Worm (Caenorhabditis elegans): Measurements from ENCODE around the gene Y42G9A.1.

The Y42G9A.1 gene

ce11 chrIII:6158642-6159475, 9.1 kb downstream of the Y42G9A.1 start, which contains the start of gene nfm-1:
Gene nfm-1 (plus strand): TSS chrIII:6159453.
- no peak for TF ChIP-seq nhr-237 (tag; optimal IDR thresholded peaks at IDR 0.05)
- peak; percentile 21 for TF ChIP-seq mbf-1 (tag; optimal IDR thresholded peaks at IDR 0.05)
- TF ChIP-seq skn-1 (tag; optimal IDR thresholded peaks at IDR 0.05): peak; percentile 68
- no peak for TF ChIP-seq elt-1 (tag; optimal IDR thresholded peaks at IDR 0.05)
- TF ChIP-seq unc-39 (tag; optimal IDR thresholded peaks at IDR 0.05): no peak
- peak; percentile 72 for TF ChIP-seq gmeb-1 (tag; optimal IDR thresholded peaks at IDR 0.05)
- TF ChIP-seq nhr-23 (tag; optimal IDR thresholded peaks at IDR 0.05): no peak
- TF ChIP-seq nhr-25 (tag; optimal IDR thresholded peaks at IDR 0.05): peak; percentile 36
- peak; percentile 72 for TF ChIP-seq nhr-129 (tag; optimal IDR thresholded peaks at IDR 0.05)
- TF ChIP-seq nhr-21 (tag; optimal IDR thresholded peaks at IDR 0.05): peak; percentile 60
- TF ChIP-seq blmp-1 (tag; optimal IDR thresholded peaks at IDR 0.05; ENCODE audit: insufficient read depth): peak; percentile 18
- no peak for TF ChIP-seq elt-3 (tag; optimal IDR thresholded peaks at IDR 0.05)
- TF ChIP-seq snpc-4 (tag; optimal IDR thresholded peaks at IDR 0.05): peak; percentile 15
- no peak for TF ChIP-seq alr-1 (tag; optimal IDR thresholded peaks at IDR 0.05)
- peak; percentile 52 for TF ChIP-seq F13H6.1 (tag; optimal IDR thresholded peaks at IDR 0.05)
- TF ChIP-seq ZK546.5 (tag; optimal IDR thresholded peaks at IDR 0.05): no peak
- TF ChIP-seq aly-2 (tag; optimal IDR thresholded peaks at IDR 0.05): no peak
- TF ChIP-seq ztf-4 (tag; optimal IDR thresholded peaks at IDR 0.05): peak; percentile 54
- peak; percentile 70 for TF ChIP-seq lin-11 (tag; optimal IDR thresholded peaks at IDR 0.05)
- peak; percentile 39 for TF ChIP-seq nhr-11 (tag; optimal IDR thresholded peaks at IDR 0.05)
- TF ChIP-seq nhr-12 (tag; optimal IDR thresholded peaks at IDR 0.05): no peak
- peak; percentile 57 to 68 for TF ChIP-seq lsy-2 (tag; optimal IDR thresholded peaks at IDR 0.05)
- no peak for TF ChIP-seq peb-1 (tag; optimal IDR thresholded peaks at IDR 0.05)
- TF ChIP-seq sma-9 (GFP tag; optimal IDR thresholded peaks at IDR 0.05): peak; percentile 64
- TF ChIP-seq sma-9 (tag; optimal IDR thresholded peaks at IDR 0.05): no peak
- peak; percentile 63 for TF ChIP-seq unc-55 (GFP tag; optimal IDR thresholded peaks at IDR 0.05)
- peak; percentile 56 for TF ChIP-seq sma-3 (GFP tag; optimal IDR thresholded peaks at IDR 0.05)
- TF ChIP-seq egl-27 (tag; optimal IDR thresholded peaks at IDR 0.05): peak; percentile 15
- TF ChIP-seq crh-2 (tag; optimal IDR thresholded peaks at IDR 0.05): peak; percentile 47
- TF ChIP-seq lin-13 (GFP tag; optimal IDR thresholded peaks at IDR 0.05): peak; percentile 39
- TF ChIP-seq nhr-10 (tag; optimal IDR thresholded peaks at IDR 0.05): peak; percentile 18
- TF ChIP-seq fos-1 (tag; optimal IDR thresholded peaks at IDR 0.05): peak; percentile 95
- no peak for TF ChIP-seq dmd-4 (tag; optimal IDR thresholded peaks at IDR 0.05)
- TF ChIP-seq mdl-1 (tag; optimal IDR thresholded peaks at IDR 0.05): peak in 1 of 2 experiments; percentile 13
- TF ChIP-seq C34F6.9 (tag; optimal IDR thresholded peaks at IDR 0.05): peak; percentile 41
- no peak for TF ChIP-seq sem-4 (tag; optimal IDR thresholded peaks at IDR 0.05)

ce11 chrIII:6163381-6163780, 13.6 kb downstream of the Y42G9A.1 start:
- TF ChIP-seq gmeb-1 (tag; optimal IDR thresholded peaks at IDR 0.05) (no peak), nhr-6 (tag; optimal IDR thresholded peaks at IDR 0.05) (no peak), lin-13 (GFP tag; optimal IDR thresholded peaks at IDR 0.05) (no peak), nhr-12 (tag; optimal IDR thresholded peaks at IDR 0.05) (no peak), unc-55 (GFP tag; optimal IDR thresholded peaks at IDR 0.05) (no peak), ztf-4 (tag; optimal IDR thresholded peaks at IDR 0.05) (no peak), blmp-1 (tag; optimal IDR thresholded peaks at IDR 0.05; ENCODE audit: insufficient read depth) (no peak), egl-27 (tag; optimal IDR thresholded peaks at IDR 0.05) (no peak), lin-11 (tag; optimal IDR thresholded peaks at IDR 0.05) (no peak), lin-39 (tag; optimal IDR thresholded peaks at IDR 0.05) (no peak)

DNA sequence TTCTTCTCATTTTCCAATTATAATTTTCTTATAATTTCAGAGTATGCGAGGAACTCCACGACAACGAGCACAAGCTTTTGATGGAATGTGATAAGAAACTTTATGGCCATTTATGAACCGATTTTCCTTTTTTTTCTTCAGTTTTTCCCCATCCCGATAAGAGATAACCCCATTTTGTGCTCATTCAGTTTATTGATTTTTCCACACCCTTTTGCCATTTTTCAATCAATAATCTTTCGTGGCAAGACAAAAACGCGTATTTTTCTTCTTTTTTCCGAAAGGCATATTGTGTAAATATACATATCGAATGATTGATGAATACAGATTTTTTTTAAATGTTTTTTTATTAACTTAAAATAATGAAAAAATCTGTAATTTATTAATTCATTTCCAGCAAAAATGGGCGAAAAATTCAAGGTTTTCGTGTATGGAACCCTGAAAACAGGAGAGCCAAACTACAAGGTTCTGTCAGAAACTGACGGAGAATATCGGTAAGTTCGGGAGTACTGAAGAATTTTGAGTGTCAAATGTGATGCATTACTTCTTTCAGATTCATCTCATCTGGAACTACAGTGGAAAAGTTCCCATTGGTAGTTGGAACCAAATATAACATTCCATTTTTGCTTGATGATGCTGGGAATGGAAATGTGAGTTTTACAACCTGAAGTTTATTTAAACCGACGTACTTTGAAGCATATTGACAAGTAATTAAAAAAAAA, 14.7 kb downstream of the Y42G9A.1 start, which contains the start of gene F42A10.9:
Gene F42A10.9, plus strand, starts transcription at position 321 of the 719 bp plus-strand sequence.
- TF ChIP-seq C34F6.9 (tag; optimal IDR thresholded peaks at IDR 0.05) (peak; percentile 48), ZK546.5 (tag; optimal IDR thresholded peaks at IDR 0.05) (no peak), fos-1 (tag; optimal IDR thresholded peaks at IDR 0.05) (peak; percentile 34), snpc-4 (tag; optimal IDR thresholded peaks at IDR 0.05) (no peak), crh-2 (tag; optimal IDR thresholded peaks at IDR 0.05) (peak; percentile 0), mbf-1 (tag; optimal IDR thresholded peaks at IDR 0.05) (no peak), egl-27 (tag; optimal IDR thresholded peaks at IDR 0.05) (no peak), ama-1 (optimal IDR thresholded peaks at IDR 0.05) (peak; percentile 86), nhr-12 (tag; optimal IDR thresholded peaks at IDR 0.05) (no peak), lin-13 (GFP tag; optimal IDR thresholded peaks at IDR 0.05) (peak; percentile 17), nhr-6 (tag; optimal IDR thresholded peaks at IDR 0.05) (no peak), ceh-82 (tag; optimal IDR thresholded peaks at IDR 0.05) (no peak), blmp-1 (tag; optimal IDR thresholded peaks at IDR 0.05; ENCODE audit: insufficient read depth) (no peak), R02D3.7 (tag; optimal IDR thresholded peaks at IDR 0.05) (no peak), nhr-21 (tag; optimal IDR thresholded peaks at IDR 0.05) (no peak), skn-1 (tag; optimal IDR thresholded peaks at IDR 0.05) (no peak), alr-1 (tag; optimal IDR thresholded peaks at IDR 0.05) (no peak), nhr-25 (tag; optimal IDR thresholded peaks at IDR 0.05) (peak; percentile 5), aly-2 (tag; optimal IDR thresholded peaks at IDR 0.05) (no peak), Y55F3AM.14 (GFP tag; optimal IDR thresholded peaks at IDR 0.05) (no peak), nhr-77 (tag; optimal IDR thresholded peaks at IDR 0.05) (no peak), lin-39 (tag; optimal IDR thresholded peaks at IDR 0.05) (no peak), F13H6.1 (tag; optimal IDR thresholded peaks at IDR 0.05) (no peak), ztf-11 (tag; optimal IDR thresholded peaks at IDR 0.05) (no peak), zag-1 (tag; optimal IDR thresholded peaks at IDR 0.05) (no peak), lin-11 (tag; optimal IDR thresholded peaks at IDR 0.05) (no peak), nhr-129 (tag; optimal IDR thresholded peaks at IDR 0.05) (peak; percentile 34), peb-1 (tag; optimal IDR thresholded peaks at IDR 0.05) (no peak)
